Fruit fly (Drosophila melanogaster) whole organism, embryonic: Measurements from ENCODE around the gene Dhc62B.

Experiments
- Atf3 ChIP-seq: fragments of 200-800 bp; sonication (Bioruptor generic); optimal IDR thresholded peaks from 3 replicates; lab custom pipeline; 2016; ENCODE audit warnings: missing biosample characterization, missing genetic modification characterization
- CG10959 ChIP-seq: fragments of 200-800 bp; sonication (Bioruptor generic); IDR thresholded peaks from 2 replicates; pipeline ENCODE4 v1.3.6; 2022; ENCODE audit warnings: missing biosample characterization, missing genetic modification characterization
- CG11456 ChIP-seq: fragments of 200-800 bp; sonication (Bioruptor generic); IDR thresholded peaks from 3 replicates; pipeline ENCODE4 v1.3.6; 2022; ENCODE audit warnings: missing biosample characterization, missing genetic modification characterization
- CG11560 ChIP-seq: fragments of 200-800 bp; sonication (Bioruptor generic); IDR thresholded peaks from 3 replicates; pipeline ENCODE4 v1.3.6; 2022; ENCODE audit warnings: missing biosample characterization, missing genetic modification characterization
- CG12219 ChIP-seq: fragments of 200-800 bp; sonication (Bioruptor generic); optimal IDR thresholded peaks from 3 replicates; lab custom pipeline; 2018; ENCODE audit warnings: missing biosample characterization, mild to moderate bottlenecking, missing genetic modification characterization
- CG1647 ChIP-seq: fragments of 200-800 bp; sonication (Bioruptor generic); optimal IDR thresholded peaks from 3 replicates; lab custom pipeline; 2016; ENCODE audit warnings: missing biosample characterization, missing genetic modification characterization
- CG18599 ChIP-seq: fragments of 200-800 bp; sonication (Bioruptor generic); optimal IDR thresholded peaks from 3 replicates; lab custom pipeline; 2017; ENCODE audit warnings: missing biosample characterization, missing genetic modification characterization, mild to moderate bottlenecking, moderate library complexity, missing genetic modification reagents
- CG2116 ChIP-seq: fragments of 200-800 bp; sonication (Bioruptor generic); optimal IDR thresholded peaks from 3 replicates; lab custom pipeline; 2018; ENCODE audit warnings: missing biosample characterization, mild to moderate bottlenecking, missing genetic modification characterization
- CG2120 ChIP-seq: fragments of 200-800 bp; sonication (Bioruptor generic); optimal IDR thresholded peaks from 3 replicates; lab custom pipeline; 2016; ENCODE audit warnings: missing biosample characterization, missing genetic modification characterization
- CG2875 ChIP-seq: fragments of 200-800 bp; sonication (Bioruptor generic); optimal IDR thresholded peaks from 2 replicates; lab custom pipeline; 2017; ENCODE audit warnings: missing biosample characterization, mild to moderate bottlenecking, missing genetic modification characterization, missing genetic modification reagents
- CG3065 ChIP-seq: fragments of 200-800 bp; sonication (Bioruptor generic); optimal IDR thresholded peaks from 2 replicates; lab custom pipeline; 2016; ENCODE audit warnings: missing biosample characterization, missing genetic modification characterization
- CG3281 ChIP-seq: fragments of 200-800 bp; sonication (Bioruptor generic); optimal IDR thresholded peaks from 3 replicates; lab custom pipeline; 2017; ENCODE audit warnings: missing biosample characterization, mild to moderate bottlenecking, missing genetic modification characterization
- CG34376 ChIP-seq: fragments of 200-800 bp; sonication (Bioruptor generic); optimal IDR thresholded peaks from 2 replicates; lab custom pipeline; 2018; ENCODE audit warnings: missing biosample characterization, mild to moderate bottlenecking, missing genetic modification characterization
- CG7271 ChIP-seq: fragments of 200-800 bp; sonication (Bioruptor generic); optimal IDR thresholded peaks from 2 replicates; lab custom pipeline; 2018; ENCODE audit warnings: missing biosample characterization, mild to moderate bottlenecking, missing genetic modification characterization, moderate library complexity
- CG7839 ChIP-seq: fragments of 200-800 bp; sonication (Bioruptor generic); optimal IDR thresholded peaks from 3 replicates; lab custom pipeline; 2018; ENCODE audit warnings: missing biosample characterization, mild to moderate bottlenecking, missing genetic modification characterization, moderate library complexity
- CG8089 ChIP-seq: fragments of 200-800 bp; sonication (Bioruptor generic); optimal IDR thresholded peaks from 3 replicates; lab custom pipeline; 2016; ENCODE audit warnings: missing biosample characterization, missing genetic modification characterization
- CG8281 ChIP-seq: fragments of 200-800 bp; sonication (Bioruptor generic); optimal IDR thresholded peaks from 2 replicates; lab custom pipeline; 2018; ENCODE audit warnings: missing biosample characterization, mild to moderate bottlenecking, missing genetic modification characterization, moderate library complexity
- CG8359 ChIP-seq: fragments of 200-800 bp; sonication (Bioruptor generic); optimal IDR thresholded peaks from 2 replicates; lab custom pipeline; 2017; ENCODE audit warnings: missing biosample characterization, mild to moderate bottlenecking, missing genetic modification characterization, borderline replicate concordance
- CG8765 ChIP-seq: fragments of 200-800 bp; sonication (Bioruptor generic); IDR thresholded peaks from 2 replicates; pipeline ENCODE4 v1.3.6; 2022; ENCODE audit warnings: missing biosample characterization, missing genetic modification characterization
- CG8924 ChIP-seq: fragments of 200-800 bp; optimal IDR thresholded peaks from 3 replicates; lab custom pipeline; 2019; ENCODE audit warnings: missing biosample characterization, mild to moderate bottlenecking, missing genetic modification characterization, moderate library complexity
- CG9817 ChIP-seq: fragments of 200-800 bp; sonication (Bioruptor generic); optimal IDR thresholded peaks from 2 replicates; lab custom pipeline; 2018; ENCODE audit warnings: missing biosample characterization, mild to moderate bottlenecking, missing genetic modification characterization, moderate library complexity
- D19A ChIP-seq: fragments of 200-800 bp; optimal IDR thresholded peaks from 3 replicates; lab custom pipeline; 2019; ENCODE audit warnings: missing biosample characterization, mild to moderate bottlenecking, missing genetic modification characterization, moderate library complexity
- Dek ChIP-seq: fragments of 200-800 bp; sonication (Bioruptor generic); optimal IDR thresholded peaks from 3 replicates; lab custom pipeline; 2019; ENCODE audit warnings: missing biosample characterization, mild to moderate bottlenecking, missing genetic modification characterization, moderate library complexity
- Eip74EF ChIP-seq, 2 experiments: fragments of 200-800 bp in 1 of 2; fragments of >200 bp in 1 of 2; sonication (Bioruptor generic) in 1 of 2; optimal IDR thresholded peaks; 2 replicates each; lab custom pipeline; 2017 to 2019; ENCODE audit warnings: missing biosample characterization in 2 of 2, missing genetic modification characterization in 2 of 2, mild to moderate bottlenecking in 1 of 2, moderate library complexity in 1 of 2
- Fer2 ChIP-seq: fragments of 200-800 bp; sonication (Bioruptor generic); optimal IDR thresholded peaks from 2 replicates; lab custom pipeline; 2018; ENCODE audit warnings: missing biosample characterization, mild to moderate bottlenecking, missing genetic modification characterization, moderate library complexity
- Fer3 ChIP-seq: fragments of 200-800 bp; sonication (Bioruptor generic); optimal IDR thresholded peaks from 2 replicates; lab custom pipeline; 2018; ENCODE audit warnings: missing biosample characterization, mild to moderate bottlenecking, missing genetic modification characterization, moderate library complexity
- GATAe ChIP-seq: fragments of 200-800 bp; sonication (Bioruptor generic); conservative IDR thresholded peaks from 2 replicates; pipeline ENCODE4 v1.3.6; 2022; ENCODE audit warnings: missing biosample characterization, missing genetic modification characterization
- H2.0 ChIP-seq: fragments of 200-800 bp; sonication (Bioruptor generic); IDR thresholded peaks from 2 replicates; pipeline ENCODE4 v1.3.6; 2022; ENCODE audit warnings: missing biosample characterization, missing genetic modification characterization
- Lim3 ChIP-seq: fragments of 200-800 bp; sonication (Bioruptor generic); IDR thresholded peaks from 2 replicates; pipeline ENCODE4 v1.3.6; 2022; ENCODE audit warnings: missing biosample characterization, missing genetic modification characterization
- Lpt ChIP-seq: fragments of >200 bp; optimal IDR thresholded peaks from 2 replicates; lab custom pipeline; 2018; ENCODE audit warnings: missing biosample characterization, missing genetic modification characterization
- Meics ChIP-seq: fragments of 200-800 bp; sonication (Bioruptor generic); optimal IDR thresholded peaks from 2 replicates; lab custom pipeline; 2017; ENCODE audit warnings: missing biosample characterization, mild to moderate bottlenecking, missing genetic modification characterization
- NC2α ChIP-seq: fragments of 200-800 bp; sonication (Bioruptor generic); optimal IDR thresholded peaks from 2 replicates; lab custom pipeline; 2016; ENCODE audit warnings: missing biosample characterization, missing genetic modification characterization
- Nf-YB ChIP-seq: fragments of 200-800 bp; sonication (Bioruptor generic); optimal IDR thresholded peaks from 3 replicates; lab custom pipeline; 2019; ENCODE audit warnings: missing biosample characterization, mild to moderate bottlenecking, missing genetic modification characterization, moderate library complexity
- Pdp1 ChIP-seq, 2 experiments: fragments of 200-800 bp; sonication (Bioruptor generic); optimal IDR thresholded peaks; 3 replicates each; lab custom pipeline; 2016; ENCODE audit warnings: missing biosample characterization in 2 of 2, missing genetic modification characterization in 2 of 2, mild to moderate bottlenecking in 1 of 2, moderate library complexity in 1 of 2
- Ravus ChIP-seq: fragments of 200-800 bp; sonication (Bioruptor generic); IDR thresholded peaks from 2 replicates; pipeline ENCODE4 v1.3.6; 2022; ENCODE audit warnings: missing biosample characterization, missing genetic modification characterization
- Rfx ChIP-seq: fragments of 200-800 bp; sonication (Bioruptor generic); IDR thresholded peaks from 2 replicates; pipeline ENCODE4 v1.3.6; 2022; ENCODE audit warnings: missing biosample characterization, missing genetic modification characterization
- Scr ChIP-seq: fragments of 200-800 bp; sonication (Bioruptor generic); IDR thresholded peaks from 2 replicates; pipeline ENCODE4 v1.3.6; 2022; ENCODE audit warnings: missing biosample characterization, missing genetic modification characterization; ENCODE audit not compliant: partially characterized antibody
- btn ChIP-seq: fragments of 200-800 bp; sonication (Bioruptor generic); optimal IDR thresholded peaks from 2 replicates; lab custom pipeline; 2016; ENCODE audit warnings: missing biosample characterization, missing genetic modification characterization
- caup ChIP-seq: fragments of 200-800 bp; sonication (Bioruptor generic); optimal IDR thresholded peaks from 3 replicates; lab custom pipeline; 2017; ENCODE audit warnings: missing biosample characterization, mild to moderate bottlenecking, missing genetic modification characterization, moderate library complexity; ENCODE audit not compliant: severe bottlenecking
- cg ChIP-seq: fragments of 200-800 bp; sonication (Bioruptor generic); optimal IDR thresholded peaks from 3 replicates; lab custom pipeline; 2019; ENCODE audit warnings: missing biosample characterization, mild to moderate bottlenecking, missing genetic modification characterization, moderate library complexity
- dati ChIP-seq: fragments of 200-800 bp; sonication (Bioruptor generic); IDR thresholded peaks from 2 replicates; pipeline ENCODE4 v1.3.6; 2022; ENCODE audit warnings: missing biosample characterization, missing genetic modification characterization
- ems ChIP-seq: fragments of 200-800 bp; sonication (Bioruptor generic); optimal IDR thresholded peaks from 3 replicates; lab custom pipeline; 2016; ENCODE audit warnings: missing biosample characterization, missing genetic modification characterization
- ftz-f1 ChIP-seq: fragments of 200-800 bp; sonication (Bioruptor generic); optimal IDR thresholded peaks from 2 replicates; lab custom pipeline; 2016; ENCODE audit warnings: missing biosample characterization, missing genetic modification characterization
- gcm ChIP-seq: fragments of 200-800 bp; sonication (Bioruptor generic); optimal IDR thresholded peaks from 2 replicates; lab custom pipeline; 2019; ENCODE audit warnings: missing biosample characterization, mild to moderate bottlenecking, missing genetic modification characterization, moderate library complexity
- ind ChIP-seq: fragments of 200-800 bp; sonication (Bioruptor generic); optimal IDR thresholded peaks from 3 replicates; lab custom pipeline; 2016; ENCODE audit warnings: missing biosample characterization, missing genetic modification characterization
- nerfin-2 ChIP-seq: fragments of 200-800 bp; sonication (Bioruptor generic); IDR thresholded peaks from 2 replicates; pipeline ENCODE4 v1.3.6; 2022; ENCODE audit warnings: missing biosample characterization, missing genetic modification characterization; ENCODE audit not compliant: partially characterized antibody
- tap ChIP-seq: fragments of 200-800 bp; optimal IDR thresholded peaks from 3 replicates; lab custom pipeline; 2019; ENCODE audit warnings: missing biosample characterization, mild to moderate bottlenecking, missing genetic modification characterization, moderate library complexity
- tgo ChIP-seq: fragments of 200-800 bp; sonication (Bioruptor generic); IDR thresholded peaks from 3 replicates; pipeline ENCODE4 v1.3.6; 2022; ENCODE audit warnings: missing biosample characterization, missing genetic modification characterization
- tna ChIP-seq: fragments of 200-800 bp; sonication (Bioruptor generic); IDR thresholded peaks from 2 replicates; pipeline ENCODE4 v1.3.6; 2022; ENCODE audit warnings: missing biosample characterization, missing genetic modification characterization; ENCODE audit not compliant: partially characterized antibody
- trh ChIP-seq: fragments of 200-800 bp; sonication (Bioruptor generic); optimal IDR thresholded peaks from 2 replicates; lab custom pipeline; 2016; ENCODE audit warnings: missing biosample characterization, missing genetic modification characterization

Gene Dhc62B

DNA sequence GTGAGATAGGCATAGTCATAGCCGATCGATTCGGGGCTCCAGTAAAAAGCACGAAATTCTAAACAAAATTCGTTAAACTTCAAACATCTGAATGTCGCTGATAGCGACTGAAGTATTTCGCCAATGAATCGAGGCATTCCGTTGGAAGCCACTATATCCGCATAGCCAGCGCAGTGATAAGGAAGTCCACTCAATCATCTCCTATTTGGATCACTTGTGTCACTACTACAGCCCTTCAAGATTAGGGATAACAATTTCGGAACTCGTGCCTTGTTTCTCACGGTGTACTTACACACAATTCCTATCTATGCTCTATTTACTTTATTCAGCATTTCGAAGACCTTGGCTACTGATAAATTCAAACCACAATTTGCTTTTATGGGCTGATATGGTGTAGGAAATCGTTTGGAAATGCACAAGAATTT lies 33.6 kb downstream of the Dhc62B start, which contains the start of gene PIG-Wb (continued):
- peak; percentile 35 for TF ChIP-seq caup (GFP tag; lab: Kevin White, UChicago)
- peak; percentile 20 for TF ChIP-seq CG2120 (GFP tag; lab: Kevin White, UChicago)
- peak; percentile 1 for TF ChIP-seq CG7839 (tag; lab: Kevin White, UChicago)
- no peak for TF ChIP-seq NC2α
- no peak for TF ChIP-seq CG8765
- TF ChIP-seq CG8359 (GFP tag; lab: Kevin White, UChicago): no peak
- TF ChIP-seq Scr: no peak
- no peak for TF ChIP-seq CG8089 (GFP tag; lab: Kevin White, UChicago)
- peak; percentile 21; the same call in 1 of the 2 replicates for TF ChIP-seq H2.0 (GFP tag; lab: Robert Waterston, UW)
- TF ChIP-seq CG3065 (GFP tag; lab: Kevin White, UChicago): no peak
- no peak for TF ChIP-seq CG2875
- 0 out of 3 replicates have a peak, but pooled peaks have one; percentile 15 for TF ChIP-seq CG11456 (GFP tag; lab: Robert Waterston, UW)
- peak; percentile 20 for TF ChIP-seq tap (tag; lab: Kevin White, UChicago)
- peak; percentile 48 for TF ChIP-seq Meics (GFP tag; lab: Kevin White, UChicago)
- no peak for TF ChIP-seq D19A (tag; lab: Kevin White, UChicago)
- TF ChIP-seq tgo (GFP tag; lab: Robert Waterston, UW): no peak
- no peak for TF ChIP-seq CG9817 (tag; lab: Kevin White, UChicago)
- no peak for TF ChIP-seq gcm
- TF ChIP-seq ems: no peak
- no peak for TF ChIP-seq CG11560
- no peak for TF ChIP-seq CG7271 (tag; lab: Kevin White, UChicago)
- no peak for TF ChIP-seq Dek (tag; lab: Kevin White, UChicago)
- no peak for TF ChIP-seq Nf-YB
- TF ChIP-seq GATAe (GFP tag; lab: Robert Waterston, UW): peak; percentile 76; the same call in 1 of the 2 replicates
- peak in 1 of 2 experiments; percentile 15 for TF ChIP-seq Pdp1 (GFP tag; optimal IDR thresholded peaks at IDR 0.05; lab: Kevin White, UChicago)
- peak; percentile 50 for TF ChIP-seq ftz-f1 (GFP tag; lab: Kevin White, UChicago)
- TF ChIP-seq CG10959 (GFP tag; lab: Robert Waterston, UW): no peak
- no peak for TF ChIP-seq Fer3
- TF ChIP-seq trh (GFP tag; lab: Kevin White, UChicago): no peak
- TF ChIP-seq CG12219 (GFP tag; lab: Kevin White, UChicago): peak; percentile 14
- TF ChIP-seq CG34376 (GFP tag; lab: Kevin White, UChicago): peak; percentile 91
- TF ChIP-seq Lim3 (GFP tag; lab: Robert Waterston, UW): no peak
- no peak for TF ChIP-seq Lpt (GFP tag; lab: Kevin White, UChicago)
- TF ChIP-seq CG8281 (tag; lab: Kevin White, UChicago): peak; percentile 7
- TF ChIP-seq tna: no peak
- TF ChIP-seq CG1647 (GFP tag; lab: Kevin White, UChicago): no peak
- TF ChIP-seq Rfx: 0 out of 2 replicates have a peak, but pooled peaks have one; percentile 3
- no peak for TF ChIP-seq Fer2 (tag; lab: Kevin White, UChicago)
- no peak for TF ChIP-seq CG2116 (GFP tag; lab: Kevin White, UChicago)
- no peak for TF ChIP-seq Eip74EF (GFP tag; optimal IDR thresholded peaks at IDR 0.05; lab: Kevin White, UChicago)
- peak; percentile 77 for TF ChIP-seq CG18599
- TF ChIP-seq ind (GFP tag; lab: Kevin White, UChicago): no peak
- TF ChIP-seq CG8924 (tag; lab: Kevin White, UChicago): peak; percentile 7
- TF ChIP-seq nerfin-2: no peak
- no peak for TF ChIP-seq dati (GFP tag; lab: Robert Waterston, UW)
- TF ChIP-seq cg (GFP tag; lab: Kevin White, UChicago): no peak
- no peak for TF ChIP-seq Atf3 (GFP tag; lab: Kevin White, UChicago)
- no peak for TF ChIP-seq btn (GFP tag; lab: Kevin White, UChicago)
- TF ChIP-seq Ravus (GFP tag; lab: Robert Waterston, UW): no peak
- peak; percentile 33 for TF ChIP-seq CG3281 (GFP tag; lab: Kevin White, UChicago)
